Worm (Caenorhabditis elegans) whole organism, midembryonic: ENCODE results near the gene syx-16.

Experiments used
- T22C8.4 ChIP-seq: fragments of 200-800 bp; sonication (Bioruptor generic); IDR thresholded peaks from 2 replicates; pipeline ENCODE4 v1.3.6; 2022; ENCODE audit warnings: missing genetic modification characterization, missing compliant biosample characterization
- cog-1 ChIP-seq: sonication (generic microtip); optimal IDR thresholded peaks from 2 replicates; lab custom pipeline; 2016; ENCODE audit warnings: missing genetic modification characterization, missing compliant biosample characterization
- flt-1 ChIP-seq: fragments of 200-800 bp; sonication (Bioruptor generic); IDR thresholded peaks from 2 replicates; pipeline ENCODE4 v1.3.6; 2022; ENCODE audit warnings: missing genetic modification characterization, missing compliant biosample characterization
- klf-2 ChIP-seq: fragments of 200-800 bp; sonication (Bioruptor generic); conservative IDR thresholded peaks from 2 replicates; pipeline ENCODE4 v1.3.6; 2022; ENCODE audit warnings: missing genetic modification reagents, missing genetic modification characterization, missing compliant biosample characterization
- med-1 ChIP-seq: sonication (generic microtip); optimal IDR thresholded peaks from 2 replicates; lab custom pipeline; 2017; ENCODE audit warnings: missing genetic modification characterization, mild to moderate bottlenecking, missing compliant biosample characterization, antibody characterized with exemption, missing genetic modification reagents; ENCODE audit not compliant: insufficient read depth
- ref-1 ChIP-seq: fragments of 200-800 bp; sonication (Bioruptor generic); conservative IDR thresholded peaks from 2 replicates; pipeline ENCODE4 v1.3.6; 2022; ENCODE audit warnings: missing genetic modification reagents, missing genetic modification characterization, missing compliant biosample characterization
- tab-1 ChIP-seq: fragments of 200-800 bp; sonication (Bioruptor generic); IDR thresholded peaks from 2 replicates; pipeline ENCODE4 v1.3.6; 2022; ENCODE audit warnings: missing genetic modification characterization, missing compliant biosample characterization
- ztf-23 ChIP-seq: fragments of 200-800 bp; sonication (Bioruptor generic); IDR thresholded peaks from 2 replicates; pipeline ENCODE4 v1.3.6; 2022; ENCODE audit warnings: missing genetic modification reagents, missing genetic modification characterization, missing compliant biosample characterization
- ztf-29 ChIP-seq: fragments of 200-800 bp; sonication (Bioruptor generic); IDR thresholded peaks from 2 replicates; pipeline ENCODE4 v1.3.6; 2022; ENCODE audit warnings: missing genetic modification reagents, missing genetic modification characterization, missing compliant biosample characterization

syx-16 gene

DNA sequence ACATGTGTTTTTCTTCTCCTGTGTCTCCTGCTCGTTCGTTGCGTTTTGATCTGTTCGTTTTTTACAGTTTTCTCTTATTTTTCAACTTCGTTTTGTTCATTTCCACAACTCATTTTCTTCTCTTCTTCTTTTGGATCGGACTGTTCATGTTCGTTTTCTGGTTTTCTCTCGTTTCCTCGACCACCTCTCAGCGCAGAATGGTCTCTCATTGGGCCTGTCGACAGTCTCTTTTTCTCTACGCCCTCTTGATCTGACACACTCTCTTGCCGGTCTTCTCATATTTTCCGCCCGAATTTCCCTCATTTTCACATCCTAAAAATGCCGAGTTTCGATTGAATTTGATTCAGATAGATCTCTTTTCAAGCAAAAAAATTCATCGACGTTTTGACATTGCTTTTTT, 27.3 kb downstream of the syx-16 start:
- TF ChIP-seq T22C8.4 (GFP tag; lab: Robert Waterston, UW), result no peak
- no peak for TF ChIP-seq cog-1 (tag; lab: Kevin White, UChicago)
- TF ChIP-seq ztf-29 (GFP tag; lab: Robert Waterston, UW), result no peak
- no peak for TF ChIP-seq ztf-23 (GFP tag; lab: Robert Waterston, UW)
- TF ChIP-seq ref-1 (GFP tag; lab: Robert Waterston, UW), result no peak
- TF ChIP-seq tab-1 (GFP tag; lab: Robert Waterston, UW), result no peak
- no peak for TF ChIP-seq flt-1 (GFP tag; lab: Robert Waterston, UW)
- TF ChIP-seq klf-2 (GFP tag; lab: Robert Waterston, UW), result no peak
- no peak for TF ChIP-seq med-1 (GFP tag; lab: Kevin White, UChicago)

DNA sequence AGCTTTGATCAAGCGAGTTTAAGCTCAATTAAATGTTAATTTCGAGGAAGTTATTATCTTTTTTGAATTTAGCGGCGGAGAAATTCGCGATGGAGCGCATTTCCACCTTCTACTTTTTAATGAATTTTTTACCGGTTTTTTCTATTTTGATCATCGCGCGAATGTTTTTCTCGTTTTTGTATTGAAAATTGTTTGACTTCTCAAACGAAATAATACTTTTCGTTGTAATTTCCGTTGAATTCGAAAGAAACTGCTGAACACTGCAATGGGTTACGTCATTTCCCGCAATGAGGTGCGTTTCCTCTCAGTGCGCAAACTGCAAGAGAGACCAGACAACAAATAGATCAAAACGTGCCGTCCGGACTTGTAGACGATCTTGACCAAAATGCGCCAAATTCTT, 27.7 kb downstream of the syx-16 start:
- TF ChIP-seq med-1 (GFP tag; lab: Kevin White, UChicago) (no peak), klf-2 (GFP tag; lab: Robert Waterston, UW) (no peak), tab-1 (GFP tag; lab: Robert Waterston, UW) (no peak), flt-1 (GFP tag; lab: Robert Waterston, UW) (no peak), ref-1 (GFP tag; lab: Robert Waterston, UW) (no peak), ztf-29 (GFP tag; lab: Robert Waterston, UW) (no peak), ztf-23 (GFP tag; lab: Robert Waterston, UW) (no peak), cog-1 (tag; lab: Kevin White, UChicago) (no peak), T22C8.4 (GFP tag; lab: Robert Waterston, UW) (no peak)

DNA sequence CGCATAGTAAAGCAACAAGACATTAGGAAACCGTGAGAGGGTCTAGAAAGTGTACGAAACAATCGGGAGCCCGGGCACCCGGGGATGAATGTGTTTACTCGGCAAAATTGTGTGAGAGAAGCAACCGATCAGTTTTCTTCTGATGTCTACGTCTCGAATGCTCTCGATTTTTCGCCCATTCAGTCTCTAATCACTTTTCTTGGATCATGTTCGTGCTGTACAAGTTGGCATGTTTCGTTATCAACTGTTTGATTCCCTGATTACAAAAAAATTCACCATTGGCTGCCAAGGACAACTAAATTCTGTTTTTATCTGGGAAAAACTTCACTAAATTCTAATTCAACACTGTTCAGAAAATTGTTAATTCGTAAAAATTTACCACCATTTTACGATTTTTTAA, 28.3 kb downstream of the syx-16 start:
- 0 out of 2 replicates have a peak, but pooled peaks have one; percentile 40 for TF ChIP-seq ztf-23 (GFP tag; lab: Robert Waterston, UW)
- no peak for TF ChIP-seq cog-1 (tag; lab: Kevin White, UChicago)
- no peak for TF ChIP-seq klf-2 (GFP tag; lab: Robert Waterston, UW)

DNA sequence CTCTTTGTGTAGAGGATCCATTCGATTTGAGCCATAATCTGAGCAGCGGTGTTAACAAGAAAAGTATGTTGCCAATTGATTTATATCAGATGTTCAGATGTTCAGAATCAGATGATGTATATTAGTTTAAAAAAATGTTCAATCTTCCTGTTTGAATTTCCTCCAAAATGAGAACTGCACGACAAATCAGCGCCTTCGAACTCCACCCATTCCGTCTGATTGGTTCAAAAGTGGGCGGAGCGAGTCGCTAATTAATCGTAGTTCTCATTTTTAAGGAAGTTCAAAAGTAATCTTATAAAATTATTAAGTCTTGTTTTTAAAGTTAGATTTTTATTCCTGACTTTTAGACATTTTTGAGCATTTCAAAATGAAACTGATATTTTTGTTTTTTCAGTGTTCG, 29.7 kb downstream of the syx-16 start:
- TF ChIP-seq flt-1 (GFP tag; lab: Robert Waterston, UW), result no peak
- TF ChIP-seq cog-1 (tag; lab: Kevin White, UChicago), result no peak

DNA sequence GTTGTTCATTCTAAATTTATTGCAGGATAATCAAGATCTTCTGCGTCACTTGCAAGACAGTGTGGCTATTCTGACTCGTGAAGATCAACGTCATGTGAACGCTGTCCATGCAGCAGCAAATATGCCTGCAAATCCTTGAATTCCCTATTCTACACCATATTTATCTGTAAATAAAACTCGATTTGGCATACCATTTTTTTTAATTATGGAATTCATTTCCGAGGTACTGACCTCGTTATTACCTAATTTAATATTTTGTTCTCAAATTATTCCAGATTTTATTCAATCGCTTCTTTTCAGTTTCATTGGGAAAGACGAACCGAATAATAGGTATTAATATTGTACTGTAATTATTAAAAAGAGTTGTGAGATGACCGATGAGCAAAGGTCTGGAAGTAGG, 35.3 kb downstream of the syx-16 start, which contains the start of gene cid-1:
Gene cid-1, plus strand, starts transcription at position 301 of the 400 bp plus-strand sequence.
- no peak for TF ChIP-seq ztf-29 (GFP tag; lab: Robert Waterston, UW)
- TF ChIP-seq klf-2 (GFP tag; lab: Robert Waterston, UW), result no peak
- TF ChIP-seq tab-1 (GFP tag; lab: Robert Waterston, UW), result no peak
- TF ChIP-seq flt-1 (GFP tag; lab: Robert Waterston, UW), result no peak
- no peak for TF ChIP-seq ref-1 (GFP tag; lab: Robert Waterston, UW)
- TF ChIP-seq ztf-23 (GFP tag; lab: Robert Waterston, UW), result no peak
- TF ChIP-seq cog-1 (tag; lab: Kevin White, UChicago), result no peak
- TF ChIP-seq med-1 (GFP tag; lab: Kevin White, UChicago), result no peak
- TF ChIP-seq T22C8.4 (GFP tag; lab: Robert Waterston, UW), result no peak

DNA sequence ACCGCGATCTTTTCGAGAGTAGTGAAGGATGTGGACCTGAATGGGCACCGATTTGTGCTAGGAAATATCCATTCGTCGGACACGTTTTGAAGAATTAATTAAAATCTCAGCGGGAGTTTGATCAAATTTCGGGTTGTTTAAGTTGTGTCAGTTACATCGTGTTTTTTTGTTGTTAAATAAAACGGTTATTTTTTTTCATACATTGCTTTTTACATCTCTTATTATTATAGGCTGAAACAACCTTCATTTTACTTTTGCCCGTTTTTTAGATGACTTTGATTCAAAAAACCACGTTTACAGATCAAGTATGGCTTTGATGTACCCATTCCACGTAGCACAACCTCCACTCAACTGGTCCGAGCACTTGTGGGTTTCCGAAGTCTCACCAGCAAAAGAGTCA, 35.8 kb downstream of the syx-16 start, which contains the start of gene emb-1:
Gene emb-1, plus strand, starts transcription at position 301 of the 400 bp plus-strand sequence.
- TF ChIP-seq T22C8.4 (GFP tag; lab: Robert Waterston, UW) (no peak), ref-1 (GFP tag; lab: Robert Waterston, UW) (no peak), tab-1 (GFP tag; lab: Robert Waterston, UW) (no peak), klf-2 (GFP tag; lab: Robert Waterston, UW) (no peak), flt-1 (GFP tag; lab: Robert Waterston, UW) (no peak), med-1 (GFP tag; lab: Kevin White, UChicago) (no peak), cog-1 (tag; lab: Kevin White, UChicago) (no peak), ztf-29 (GFP tag; lab: Robert Waterston, UW) (no peak), ztf-23 (GFP tag; lab: Robert Waterston, UW) (no peak)

DNA sequence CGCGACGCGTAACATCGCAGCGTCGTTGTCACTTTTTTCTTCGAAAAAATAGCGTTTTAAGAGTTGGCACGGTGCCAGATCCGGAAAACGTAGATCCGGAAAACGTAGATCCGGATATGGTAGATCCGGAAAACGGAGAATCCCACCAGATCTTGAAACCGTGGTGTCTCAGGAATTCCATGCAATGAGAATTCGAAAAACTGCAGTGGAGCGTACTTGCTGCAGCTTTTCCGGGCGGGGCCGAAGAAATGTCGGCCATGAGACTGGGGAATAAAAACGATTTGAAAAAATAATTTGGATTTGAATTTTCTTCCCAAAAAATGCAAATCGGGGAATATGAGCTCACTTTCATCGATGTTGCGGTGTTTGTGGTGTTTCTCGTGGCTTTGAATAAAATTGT, 36.4 kb downstream of the syx-16 start, which contains the start of gene K10D2.5:
Gene K10D2.5, plus strand, starts transcription at position 251 of the 400 bp plus-strand sequence.
- TF ChIP-seq ref-1 (GFP tag; lab: Robert Waterston, UW) (peak; percentile 54), cog-1 (tag; lab: Kevin White, UChicago) (peak; percentile 68), ztf-29 (GFP tag; lab: Robert Waterston, UW) (peak; percentile 76), tab-1 (GFP tag; lab: Robert Waterston, UW) (peak; percentile 74; the same call in 1 of the 2 replicates), flt-1 (GFP tag; lab: Robert Waterston, UW) (peak; percentile 93), med-1 (GFP tag; lab: Kevin White, UChicago) (no peak), klf-2 (GFP tag; lab: Robert Waterston, UW) (peak; percentile 86), ztf-23 (GFP tag; lab: Robert Waterston, UW) (peak; percentile 91), T22C8.4 (GFP tag; lab: Robert Waterston, UW) (peak; percentile 68; the same call in 1 of the 2 replicates)

DNA sequence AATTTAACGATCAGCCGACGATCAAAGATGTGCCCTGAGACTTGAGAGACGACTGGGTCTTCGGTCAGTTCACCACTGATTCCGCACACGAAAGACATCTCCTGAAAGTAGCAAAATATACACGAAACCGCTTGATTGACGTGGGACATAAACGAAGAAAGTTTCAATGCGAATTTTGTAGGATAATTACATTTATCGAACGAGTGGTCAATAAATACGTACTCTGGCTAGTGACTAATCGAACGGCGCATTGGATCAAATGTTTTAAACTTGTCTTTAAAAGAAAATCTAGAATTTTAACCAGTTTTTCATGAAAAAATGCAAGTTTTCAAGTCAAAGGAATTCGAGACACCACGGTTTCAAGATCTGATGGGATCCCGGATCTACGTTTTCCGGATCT, 37.0 kb downstream of the syx-16 start, which contains the start of gene prp-19:
Gene prp-19, minus strand, starts transcription at position 101 of the 400 bp plus-strand sequence.
- no peak for TF ChIP-seq cog-1 (tag; lab: Kevin White, UChicago)
- no peak for TF ChIP-seq ztf-29 (GFP tag; lab: Robert Waterston, UW)
- no peak for TF ChIP-seq flt-1 (GFP tag; lab: Robert Waterston, UW)
- no peak for TF ChIP-seq klf-2 (GFP tag; lab: Robert Waterston, UW)
- TF ChIP-seq tab-1 (GFP tag; lab: Robert Waterston, UW), result no peak
- no peak for TF ChIP-seq T22C8.4 (GFP tag; lab: Robert Waterston, UW)
- no peak for TF ChIP-seq ref-1 (GFP tag; lab: Robert Waterston, UW)
- no peak for TF ChIP-seq med-1 (GFP tag; lab: Kevin White, UChicago)
- no peak for TF ChIP-seq ztf-23 (GFP tag; lab: Robert Waterston, UW)

DNA sequence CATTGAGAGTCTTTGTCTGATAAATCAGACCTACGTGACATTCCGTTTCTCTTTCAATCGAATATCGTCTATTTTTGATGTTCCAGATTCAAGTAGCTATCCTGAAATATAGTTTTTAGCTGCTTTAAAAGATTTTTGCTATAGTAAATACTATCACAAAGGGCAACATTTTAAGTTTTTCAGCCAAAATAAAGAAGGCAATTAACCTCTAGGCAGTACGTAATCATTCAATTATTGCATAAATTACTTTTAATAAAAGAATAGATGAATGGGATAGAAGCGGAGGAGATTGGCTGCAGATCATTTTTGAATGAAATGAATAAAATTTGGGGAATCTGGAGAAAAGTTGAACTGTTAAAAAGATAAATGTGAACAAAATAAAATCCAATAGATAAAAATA, 39.2 kb downstream of the syx-16 start, which contains the start of gene ulp-1:
Gene ulp-1, minus strand, starts transcription at position 101 of the 400 bp plus-strand sequence.
- TF ChIP-seq flt-1 (GFP tag; lab: Robert Waterston, UW) (no peak), cog-1 (tag; lab: Kevin White, UChicago) (no peak), tab-1 (GFP tag; lab: Robert Waterston, UW) (no peak), T22C8.4 (GFP tag; lab: Robert Waterston, UW) (no peak), ztf-23 (GFP tag; lab: Robert Waterston, UW) (no peak), med-1 (GFP tag; lab: Kevin White, UChicago) (no peak), ref-1 (GFP tag; lab: Robert Waterston, UW) (no peak), klf-2 (GFP tag; lab: Robert Waterston, UW) (no peak), ztf-29 (GFP tag; lab: Robert Waterston, UW) (no peak)
